Worm (Caenorhabditis elegans) whole organism, late embryonic: ENCODE measurements around the gene fil-1.

Experiments
- dve-1 ChIP-seq: sonication (generic microtip); optimal IDR thresholded peaks from 2 replicates; lab custom pipeline; 2017; ENCODE audit warnings: antibody characterized with exemption, mild to moderate bottlenecking, missing genetic modification characterization, missing compliant biosample characterization
- ets-4 ChIP-seq: sonication (generic microtip); optimal IDR thresholded peaks from 2 replicates; lab custom pipeline; 2016; ENCODE audit warnings: missing genetic modification characterization, missing compliant biosample characterization

- TF ChIP-seq ets-4 (no peak), dve-1 (tag; lab: Kevin White, UChicago) (no peak)
These were observed 47.9 kb upstream of the fil-1 start, which contains the start of gene C30G7.3 for ce11 chrV:14945697-14946096.
